Worm (Caenorhabditis elegans) whole organism, L3 larva: ENCODE measurements around the gene W04H10.1.

Experiments
- R02D3.7 ChIP-seq: fragments of 150-350 bp; optimal IDR thresholded peaks from 2 replicates; lab custom pipeline; 2014; ENCODE audit warnings: missing biosample characterization, missing genetic modification characterization
- ZK546.5 ChIP-seq: sonication (generic microtip); optimal IDR thresholded peaks from 2 replicates; lab custom pipeline; 2017; ENCODE audit warnings: missing biosample characterization, missing genetic modification characterization
- aly-2 ChIP-seq: fragments of 150-350 bp; optimal IDR thresholded peaks from 2 replicates; lab custom pipeline; 2014; ENCODE audit warnings: missing biosample characterization, missing genetic modification characterization
- ama-1 ChIP-seq: fragments of 150-350 bp; optimal IDR thresholded peaks from 2 replicates; lab custom pipeline; 2018
- ceh-16 ChIP-seq: sonication (generic microtip); optimal IDR thresholded peaks from 2 replicates; lab custom pipeline; 2017; ENCODE audit warnings: missing biosample characterization, missing genetic modification characterization
- ceh-28 ChIP-seq: fragments of 150-350 bp; optimal IDR thresholded peaks from 2 replicates; lab custom pipeline; 2014; ENCODE audit warnings: missing biosample characterization, missing genetic modification reagents, missing genetic modification characterization
- ceh-82 ChIP-seq: fragments of 150-350 bp; optimal IDR thresholded peaks from 2 replicates; lab custom pipeline; 2014; ENCODE audit warnings: missing biosample characterization, missing genetic modification characterization
- ceh-9 ChIP-seq: sonication (generic microtip); optimal IDR thresholded peaks from 2 replicates; lab custom pipeline; 2018; ENCODE audit warnings: missing biosample characterization, missing genetic modification characterization
- daf-12 ChIP-seq: fragments of 150-350 bp; optimal IDR thresholded peaks from 2 replicates; lab custom pipeline; 2014; ENCODE audit warnings: missing biosample characterization, missing genetic modification reagents, missing genetic modification characterization
- egl-27 ChIP-seq: sonication (generic microtip); optimal IDR thresholded peaks from 4 replicates; lab custom pipeline; 2017; ENCODE audit warnings: missing biosample characterization, missing genetic modification reagents, missing genetic modification characterization
- egl-5 ChIP-seq: fragments of 150-350 bp; optimal IDR thresholded peaks from 2 replicates; lab custom pipeline; 2017; ENCODE audit warnings: missing biosample characterization, missing genetic modification reagents, missing genetic modification characterization, inconsistent platforms
- elt-1 ChIP-seq: fragments of 150-350 bp; optimal IDR thresholded peaks from 2 replicates; lab custom pipeline; 2014; ENCODE audit warnings: missing biosample characterization, missing genetic modification characterization
- elt-2 ChIP-seq: sonication (generic microtip); optimal IDR thresholded peaks from 2 replicates; lab custom pipeline; 2016; ENCODE audit warnings: missing genetic modification reagents, mild to moderate bottlenecking, missing genetic modification characterization, missing compliant biosample characterization
- elt-3 ChIP-seq, 3 experiments: fragments of 150-350 bp in 1 of 3; sonication (generic microtip) in 2 of 3; optimal IDR thresholded peaks; 2 replicates in 2 of 3; 4 replicates in 1 of 3; lab custom pipeline; 2014 to 2017; ENCODE audit warnings: missing biosample characterization in 3 of 3, missing genetic modification characterization in 3 of 3
- eor-1 ChIP-seq, 2 experiments: fragments of 150-350 bp; optimal IDR thresholded peaks; 2 replicates each; lab custom pipeline; 2014 to 2018; ENCODE audit warnings: missing biosample characterization in 2 of 2, missing genetic modification characterization in 2 of 2
- fkh-10 ChIP-seq: sonication (generic microtip); optimal IDR thresholded peaks from 2 replicates; lab custom pipeline; 2017; ENCODE audit warnings: missing biosample characterization, missing genetic modification reagents, missing genetic modification characterization
- fkh-2 ChIP-seq: fragments of 150-350 bp; optimal IDR thresholded peaks from 2 replicates; lab custom pipeline; 2014; ENCODE audit warnings: missing biosample characterization, missing genetic modification reagents, missing genetic modification characterization
- fos-1 ChIP-seq: fragments of 150-350 bp; optimal IDR thresholded peaks from 2 replicates; lab custom pipeline; 2014; ENCODE audit warnings: missing biosample characterization, missing genetic modification characterization
- hmg-11 ChIP-seq: sonication (generic microtip); optimal IDR thresholded peaks from 2 replicates; lab custom pipeline; 2016; ENCODE audit warnings: missing genetic modification characterization, missing compliant biosample characterization
- jun-1 ChIP-seq: fragments of 150-350 bp; optimal IDR thresholded peaks from 2 replicates; lab custom pipeline; 2014; ENCODE audit warnings: missing biosample characterization, missing genetic modification reagents, missing genetic modification characterization
- lin-15B ChIP-seq: fragments of 150-350 bp; optimal IDR thresholded peaks from 2 replicates; lab custom pipeline; 2014; ENCODE audit warnings: missing biosample characterization, missing genetic modification characterization
- lin-39 ChIP-seq: fragments of 150-350 bp; optimal IDR thresholded peaks from 2 replicates; lab custom pipeline; 2018; ENCODE audit warnings: missing biosample characterization, missing genetic modification reagents, missing genetic modification characterization
- lsy-12 ChIP-seq: sonication (generic microtip); optimal IDR thresholded peaks from 2 replicates; lab custom pipeline; 2016; ENCODE audit warnings: mild to moderate bottlenecking, missing genetic modification characterization, missing compliant biosample characterization
- mdl-1 ChIP-seq: fragments of 150-350 bp; optimal IDR thresholded peaks from 2 replicates; lab custom pipeline; 2014; ENCODE audit warnings: missing biosample characterization, missing genetic modification characterization
- mml-1 ChIP-seq: fragments of 150-350 bp; sonication (generic microtip); optimal IDR thresholded peaks from 3 replicates; lab custom pipeline; 2014; ENCODE audit warnings: missing biosample characterization, missing genetic modification characterization
- nfya-1 ChIP-seq: sonication (generic microtip); optimal IDR thresholded peaks from 2 replicates; lab custom pipeline; 2017; ENCODE audit warnings: missing genetic modification characterization, mild to moderate bottlenecking, missing compliant biosample characterization, antibody characterized with exemption, moderate library complexity; ENCODE audit not compliant: insufficient read depth
- nhr-11 ChIP-seq: fragments of 150-350 bp; optimal IDR thresholded peaks from 2 replicates; lab custom pipeline; 2014; ENCODE audit warnings: missing biosample characterization, missing genetic modification characterization
- nhr-12 ChIP-seq: fragments of 150-350 bp; optimal IDR thresholded peaks from 2 replicates; lab custom pipeline; 2014; ENCODE audit warnings: missing biosample characterization, missing genetic modification characterization
- nhr-23 ChIP-seq: fragments of 150-350 bp; optimal IDR thresholded peaks from 2 replicates; lab custom pipeline; 2014; ENCODE audit warnings: missing biosample characterization, missing genetic modification reagents, missing genetic modification characterization
- nhr-237 ChIP-seq: fragments of 150-350 bp; optimal IDR thresholded peaks from 2 replicates; lab custom pipeline; 2014; ENCODE audit warnings: missing biosample characterization, missing genetic modification characterization
- nhr-25 ChIP-seq: sonication (generic microtip); optimal IDR thresholded peaks from 2 replicates; lab custom pipeline; 2017; ENCODE audit warnings: missing biosample characterization, missing genetic modification characterization
- nhr-28 ChIP-seq: fragments of 150-350 bp; optimal IDR thresholded peaks from 2 replicates; lab custom pipeline; 2014; ENCODE audit warnings: missing biosample characterization, missing genetic modification characterization
- nhr-43 ChIP-seq: sonication (generic microtip); optimal IDR thresholded peaks from 2 replicates; lab custom pipeline; 2016; ENCODE audit warnings: mild to moderate bottlenecking, missing genetic modification characterization, missing compliant biosample characterization; ENCODE audit not compliant: poor library complexity, severe bottlenecking
- nhr-67 ChIP-seq: fragments of 150-350 bp; optimal IDR thresholded peaks from 2 replicates; lab custom pipeline; 2014; ENCODE audit warnings: missing biosample characterization, missing genetic modification characterization
- nhr-76 ChIP-seq: fragments of 150-350 bp; sonication (generic microtip); optimal IDR thresholded peaks from 5 replicates; lab custom pipeline; 2014; ENCODE audit warnings: missing biosample characterization, missing genetic modification characterization
- nhr-77 ChIP-seq: fragments of 150-350 bp; optimal IDR thresholded peaks from 2 replicates; lab custom pipeline; 2014; ENCODE audit warnings: missing biosample characterization, missing genetic modification characterization
- pha-4 ChIP-seq: fragments of 150-350 bp; optimal IDR thresholded peaks from 2 replicates; lab custom pipeline; 2014; ENCODE audit warnings: missing biosample characterization, missing genetic modification reagents, missing genetic modification characterization
- pqm-1 ChIP-seq: fragments of 150-350 bp; optimal IDR thresholded peaks from 2 replicates; lab custom pipeline; 2017; ENCODE audit warnings: missing biosample characterization, missing genetic modification characterization, inconsistent platforms
- sea-2 ChIP-seq: fragments of 150-350 bp; sonication (generic microtip); optimal IDR thresholded peaks from 4 replicates; lab custom pipeline; 2014; ENCODE audit warnings: missing biosample characterization, missing genetic modification reagents, missing genetic modification characterization
- skn-1 ChIP-seq: fragments of 150-350 bp; optimal IDR thresholded peaks from 2 replicates; lab custom pipeline; 2014; ENCODE audit warnings: missing biosample characterization, missing genetic modification characterization
- snpc-4 ChIP-seq: fragments of 150-350 bp; optimal IDR thresholded peaks from 2 replicates; lab custom pipeline; 2014; ENCODE audit warnings: missing biosample characterization, missing genetic modification characterization
- tbx-2 ChIP-seq: sonication (generic microtip); optimal IDR thresholded peaks from 2 replicates; lab custom pipeline; 2016; ENCODE audit warnings: mild to moderate bottlenecking, missing genetic modification characterization, missing compliant biosample characterization
- unc-39 ChIP-seq: sonication (generic microtip); optimal IDR thresholded peaks from 4 replicates; lab custom pipeline; 2017; ENCODE audit warnings: missing biosample characterization, missing genetic modification characterization
- unc-62 ChIP-seq: fragments of 150-350 bp; sonication (generic microtip); optimal IDR thresholded peaks from 4 replicates; lab custom pipeline; 2014; ENCODE audit warnings: missing biosample characterization, missing genetic modification reagents, missing genetic modification characterization
- zag-1 ChIP-seq: fragments of 150-350 bp; optimal IDR thresholded peaks from 2 replicates; lab custom pipeline; 2014; ENCODE audit warnings: missing biosample characterization, missing genetic modification characterization
- ztf-11 ChIP-seq: fragments of 150-350 bp; optimal IDR thresholded peaks from 2 replicates; lab custom pipeline; 2014; ENCODE audit warnings: missing biosample characterization, missing genetic modification characterization
- ztf-4 ChIP-seq: fragments of 150-350 bp; optimal IDR thresholded peaks from 2 replicates; lab custom pipeline; 2014; ENCODE audit warnings: missing biosample characterization, missing genetic modification characterization

The W04H10.1 gene

ce11 chrII:602020-602419 is 6.8 kb upstream of the W04H10.1 start, which contains the start of gene nhl-3:
Gene nhl-3, minus strand, starts transcription at chrII:602120.
- TF ChIP-seq R02D3.7, result no peak
- TF ChIP-seq hmg-11 (tag; lab: Kevin White, UChicago), result no peak

ce11 chrII:602969-603368 is 5.9 kb upstream of the W04H10.1 start:
- TF ChIP-seq egl-27 (tag; lab: Kevin White, UChicago) (no peak), ztf-4 (tag; lab: Kevin White, UChicago) (no peak), nfya-1 (tag; lab: Kevin White, UChicago) (peak; percentile 65), ceh-82 (tag; lab: Kevin White, UChicago) (no peak), egl-5 (tag; lab: Kevin White, UChicago) (peak; percentile 20), elt-1 (tag; lab: Kevin White, UChicago) (no peak), nhr-28 (tag; lab: Kevin White, UChicago) (no peak), aly-2 (tag; lab: Kevin White, UChicago) (no peak), unc-39 (tag; lab: Kevin White, UChicago) (no peak), nhr-23 (tag; lab: Kevin White, UChicago) (peak; percentile 65), nhr-12 (tag; lab: Kevin White, UChicago) (no peak), eor-1 (tag; optimal IDR thresholded peaks at IDR 0.05; lab: Kevin White, UChicago) (no peak), nhr-77 (tag; lab: Kevin White, UChicago) (no peak), ceh-28 (tag; lab: Kevin White, UChicago) (peak; percentile 19), fos-1 (tag; lab: Kevin White, UChicago) (no peak), mdl-1 (no peak), pha-4 (tag; lab: Kevin White, UChicago) (peak; percentile 34), sea-2 (GFP tag; lab: Kevin White, UChicago) (no peak), ztf-11 (tag; lab: Kevin White, UChicago) (no peak), nhr-25 (tag; lab: Kevin White, UChicago) (peak; percentile 23), nhr-67 (no peak), nhr-11 (no peak), elt-3 (tag; optimal IDR thresholded peaks at IDR 0.05; lab: Kevin White, UChicago) (no peak), hmg-11 (tag; lab: Kevin White, UChicago) (peak; percentile 74), skn-1 (tag; lab: Kevin White, UChicago) (peak; percentile 28), fkh-10 (GFP tag; lab: Kevin White, UChicago) (no peak), unc-62 (peak; percentile 14), fkh-2 (tag; lab: Kevin White, UChicago) (no peak), snpc-4 (tag; lab: Kevin White, UChicago) (peak; percentile 92), lin-39 (tag; lab: Kevin White, UChicago) (peak; percentile 94), jun-1 (tag; lab: Kevin White, UChicago) (no peak), lsy-12 (tag; lab: Kevin White, UChicago) (no peak), ceh-9 (tag; lab: Kevin White, UChicago) (no peak), tbx-2 (no peak), ceh-16 (tag; lab: Kevin White, UChicago) (no peak), elt-2 (tag; lab: Kevin White, UChicago) (no peak), zag-1 (tag; lab: Kevin White, UChicago) (no peak), ZK546.5 (tag; lab: Kevin White, UChicago) (no peak), R02D3.7 (no peak), pqm-1 (peak; percentile 8), ama-1 (lab: Kevin White, UChicago) (no peak), lin-15B (tag; lab: Kevin White, UChicago) (peak; percentile 17), nhr-43 (tag; lab: Kevin White, UChicago) (no peak), daf-12 (tag; lab: Kevin White, UChicago) (no peak), mml-1 (tag; lab: Kevin White, UChicago) (no peak), nhr-76 (tag; lab: Kevin White, UChicago) (no peak), nhr-237 (tag; lab: Kevin White, UChicago) (no peak)
